Worm (Caenorhabditis elegans) whole organism, L1 larva: Measurements from ENCODE around the gene chst-1.

Experiments
- C34B4.2 ChIP-seq: sonication (generic microtip); optimal IDR thresholded peaks from 2 replicates; lab custom pipeline; 2017; ENCODE audit warnings: mild to moderate bottlenecking, missing genetic modification characterization, missing compliant biosample characterization
- aha-1 ChIP-seq: fragments of 150-350 bp; optimal IDR thresholded peaks from 2 replicates; lab custom pipeline; 2014; ENCODE audit warnings: missing biosample characterization, missing genetic modification characterization
- aly-2 ChIP-seq: fragments of 150-350 bp; optimal IDR thresholded peaks from 2 replicates; lab custom pipeline; 2014; ENCODE audit warnings: missing biosample characterization, missing genetic modification characterization
- ama-1 ChIP-seq: fragments of 150-350 bp; optimal IDR thresholded peaks from 2 replicates; lab custom pipeline; 2014
- ceh-63 ChIP-seq: fragments of 200-800 bp; sonication (Bioruptor generic); optimal IDR thresholded peaks from 2 replicates; lab custom pipeline; 2018; ENCODE audit warnings: mild to moderate bottlenecking, missing genetic modification characterization, missing compliant biosample characterization
- ceh-8 ChIP-seq: fragments of 200-800 bp; sonication (Bioruptor generic); optimal IDR thresholded peaks from 2 replicates; lab custom pipeline; 2018; ENCODE audit warnings: mild to moderate bottlenecking, missing genetic modification characterization, moderate library complexity, missing compliant biosample characterization
- ceh-82 ChIP-seq, 3 experiments: fragments of 150-350 bp in 1 of 3; sonication (generic microtip) in 2 of 3; optimal IDR thresholded peaks; 2 replicates each; lab custom pipeline; 2014 to 2017; ENCODE audit warnings: missing biosample characterization in 3 of 3, missing genetic modification characterization in 3 of 3
- ceh-88 ChIP-seq: fragments of 200-800 bp; sonication (Bioruptor generic); IDR thresholded peaks from 2 replicates; pipeline ENCODE4 v1.3.6; 2022; ENCODE audit warnings: missing genetic modification characterization, missing compliant biosample characterization
- ceh-90 ChIP-seq: sonication (generic microtip); optimal IDR thresholded peaks from 2 replicates; lab custom pipeline; 2016; ENCODE audit warnings: missing genetic modification characterization, missing compliant biosample characterization
- ces-1 ChIP-seq: fragments of 150-350 bp; optimal IDR thresholded peaks from 2 replicates; lab custom pipeline; 2014; ENCODE audit warnings: missing biosample characterization, missing genetic modification reagents, missing genetic modification characterization
- dsc-1 ChIP-seq: sonication (generic microtip); optimal IDR thresholded peaks from 2 replicates; lab custom pipeline; 2016; ENCODE audit warnings: mild to moderate bottlenecking, missing genetic modification characterization, missing compliant biosample characterization
- efl-1 ChIP-seq, 4 experiments: fragments of 150-350 bp; optimal IDR thresholded peaks in 3 of 4; peaks in 1 of 4; 1 replicate in 1 of 4; 2 replicates in 3 of 4; lab custom pipeline; 2014; ENCODE audit warnings: missing biosample characterization in 2 of 4, missing genetic modification characterization in 2 of 4, missing genetic modification reagents in 2 of 4
- egl-27 ChIP-seq, 2 experiments: fragments of 150-350 bp in 1 of 2; sonication (generic microtip); optimal IDR thresholded peaks; 3 replicates each; lab custom pipeline; 2017 to 2018; ENCODE audit warnings: missing biosample characterization in 2 of 2, missing genetic modification characterization in 2 of 2, missing genetic modification reagents in 2 of 2
- fkh-10 ChIP-seq: sonication (generic microtip); optimal IDR thresholded peaks from 2 replicates; lab custom pipeline; 2017; ENCODE audit warnings: missing biosample characterization, missing genetic modification reagents, missing genetic modification characterization
- fkh-8 ChIP-seq: sonication (generic microtip); optimal IDR thresholded peaks from 2 replicates; lab custom pipeline; 2016; ENCODE audit warnings: mild to moderate bottlenecking, missing genetic modification characterization, missing compliant biosample characterization
- fos-1 ChIP-seq: fragments of 150-350 bp; optimal IDR thresholded peaks from 2 replicates; lab custom pipeline; 2014; ENCODE audit warnings: missing biosample characterization, missing genetic modification characterization
- grh-1 ChIP-seq: fragments of 200-800 bp; sonication (Bioruptor generic); IDR thresholded peaks from 2 replicates; pipeline ENCODE4 v1.3.6; 2022; ENCODE audit warnings: missing genetic modification reagents, missing genetic modification characterization, missing compliant biosample characterization
- hlh-17 ChIP-seq: fragments of 200-800 bp; sonication (Bioruptor generic); optimal IDR thresholded peaks from 2 replicates; lab custom pipeline; 2018; ENCODE audit warnings: missing genetic modification characterization, mild to moderate bottlenecking, missing compliant biosample characterization, moderate library complexity, borderline replicate concordance
- isw-1 ChIP-seq: fragments of 200-800 bp; sonication (Bioruptor generic); IDR thresholded peaks from 2 replicates; pipeline ENCODE4 v1.3.6; 2022; ENCODE audit warnings: missing genetic modification characterization, missing compliant biosample characterization
- lin-13 ChIP-seq: fragments of 150-350 bp; optimal IDR thresholded peaks from 2 replicates; lab custom pipeline; 2014; ENCODE audit warnings: missing biosample characterization, missing genetic modification reagents, missing genetic modification characterization
- lin-14 ChIP-seq: fragments of 200-800 bp; sonication (Bioruptor generic); optimal IDR thresholded peaks from 2 replicates; lab custom pipeline; 2018; ENCODE audit warnings: mild to moderate bottlenecking, missing genetic modification characterization, moderate library complexity, missing compliant biosample characterization
- lin-15B ChIP-seq: fragments of 150-350 bp; sonication (generic microtip); optimal IDR thresholded peaks from 3 replicates; lab custom pipeline; 2014; ENCODE audit warnings: missing biosample characterization, missing genetic modification characterization
- lin-39 ChIP-seq: fragments of 150-350 bp; optimal IDR thresholded peaks from 2 replicates; lab custom pipeline; 2014; ENCODE audit warnings: missing biosample characterization, missing genetic modification reagents, missing genetic modification characterization
- lir-3 ChIP-seq: sonication (generic microtip); optimal IDR thresholded peaks from 2 replicates; lab custom pipeline; 2016; ENCODE audit warnings: mild to moderate bottlenecking, missing genetic modification characterization, moderate library complexity, missing compliant biosample characterization; ENCODE audit not compliant: poor library complexity
- lsy-2 ChIP-seq, 2 experiments: fragments of 150-350 bp; optimal IDR thresholded peaks; 2 replicates each; lab custom pipeline; 2014; ENCODE audit warnings: missing biosample characterization in 2 of 2, missing genetic modification characterization in 2 of 2
- mef-2 ChIP-seq: fragments of 150-350 bp; optimal IDR thresholded peaks from 2 replicates; lab custom pipeline; 2014; ENCODE audit warnings: missing biosample characterization, missing genetic modification characterization
- mep-1 ChIP-seq: fragments of 150-350 bp; optimal IDR thresholded peaks from 2 replicates; lab custom pipeline; 2014; ENCODE audit warnings: missing biosample characterization, missing genetic modification characterization
- nhr-12 ChIP-seq: sonication (generic microtip); optimal IDR thresholded peaks from 2 replicates; lab custom pipeline; 2017; ENCODE audit warnings: missing biosample characterization, missing genetic modification characterization
- nhr-28 ChIP-seq: fragments of 150-350 bp; optimal IDR thresholded peaks from 2 replicates; lab custom pipeline; 2014; ENCODE audit warnings: missing biosample characterization, missing genetic modification characterization
- nhr-71 ChIP-seq: sonication (generic microtip); optimal IDR thresholded peaks from 2 replicates; lab custom pipeline; 2016; ENCODE audit warnings: mild to moderate bottlenecking, missing genetic modification characterization, moderate library complexity, missing compliant biosample characterization
- nhr-90 ChIP-seq: sonication (generic microtip); optimal IDR thresholded peaks from 2 replicates; lab custom pipeline; 2016; ENCODE audit warnings: mild to moderate bottlenecking, missing genetic modification characterization, missing compliant biosample characterization; ENCODE audit not compliant: poor library complexity
- pax-3 ChIP-seq: fragments of 200-800 bp; sonication (Bioruptor generic); optimal IDR thresholded peaks from 2 replicates; lab custom pipeline; 2018; ENCODE audit warnings: mild to moderate bottlenecking, missing genetic modification characterization, moderate library complexity, missing compliant biosample characterization
- pqm-1 ChIP-seq: sonication (generic microtip); optimal IDR thresholded peaks from 3 replicates; lab custom pipeline; 2017; ENCODE audit warnings: missing biosample characterization, missing genetic modification characterization
- rnt-1 ChIP-seq: sonication (generic microtip); optimal IDR thresholded peaks from 2 replicates; lab custom pipeline; 2016; ENCODE audit warnings: mild to moderate bottlenecking, missing genetic modification characterization, moderate library complexity, missing compliant biosample characterization
- sox-4 ChIP-seq: sonication (generic microtip); optimal IDR thresholded peaks from 2 replicates; lab custom pipeline; 2016; ENCODE audit warnings: missing genetic modification characterization, missing compliant biosample characterization
- sptf-1 ChIP-seq: fragments of 150-350 bp; optimal IDR thresholded peaks from 2 replicates; lab custom pipeline; 2014; ENCODE audit warnings: missing biosample characterization, missing genetic modification characterization
- swsn-7 ChIP-seq: sonication (generic microtip); optimal IDR thresholded peaks from 2 replicates; lab custom pipeline; 2016; ENCODE audit warnings: missing genetic modification characterization, missing compliant biosample characterization
- unc-130 ChIP-seq: fragments of 150-350 bp; optimal IDR thresholded peaks from 2 replicates; lab custom pipeline; 2017; ENCODE audit warnings: missing biosample characterization, missing genetic modification characterization, inconsistent platforms
- unc-62 ChIP-seq: fragments of 150-350 bp; optimal IDR thresholded peaks from 2 replicates; lab custom pipeline; 2014; ENCODE audit warnings: missing biosample characterization, missing genetic modification reagents, missing genetic modification characterization
- unc-86 ChIP-seq: sonication (generic microtip); optimal IDR thresholded peaks from 2 replicates; lab custom pipeline; 2016; ENCODE audit warnings: missing genetic modification characterization, missing compliant biosample characterization
- zip-4 ChIP-seq: fragments of 200-800 bp; sonication (Bioruptor generic); optimal IDR thresholded peaks from 2 replicates; lab custom pipeline; 2018; ENCODE audit warnings: mild to moderate bottlenecking, missing genetic modification characterization, moderate library complexity, missing compliant biosample characterization
- ztf-11 ChIP-seq, 2 experiments: sonication (generic microtip); optimal IDR thresholded peaks; 2 replicates each; lab custom pipeline; 2016 to 2017; ENCODE audit warnings: missing genetic modification characterization in 2 of 2, missing biosample characterization in 1 of 2, missing compliant biosample characterization in 1 of 2
- ztf-4 ChIP-seq: fragments of 150-350 bp; optimal IDR thresholded peaks from 2 replicates; lab custom pipeline; 2014; ENCODE audit warnings: missing biosample characterization, missing genetic modification characterization

The chst-1 gene

DNA sequence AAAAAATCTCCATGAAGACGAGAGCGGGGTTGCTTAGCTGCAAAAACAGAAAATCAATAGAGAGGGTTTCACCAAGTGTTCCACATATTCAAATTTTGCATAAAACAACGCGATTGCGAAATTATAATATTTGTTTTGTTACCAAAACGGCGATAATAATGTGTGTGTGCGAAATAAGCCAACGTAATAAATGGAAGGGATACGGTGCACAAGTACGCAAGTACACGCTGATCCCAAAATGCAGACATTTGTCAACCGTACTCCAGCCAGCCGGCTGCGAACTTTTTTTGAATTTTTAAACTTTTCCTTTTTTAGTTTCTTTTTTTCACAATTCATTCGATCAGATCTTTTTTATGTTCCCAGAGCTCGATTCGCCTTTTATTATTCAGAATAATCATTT is 18.1 kb upstream of the chst-1 start, which contains the start of gene ire-1 (continued):
- TF ChIP-seq zip-4 = peak; percentile 15
- no peak for TF ChIP-seq sptf-1 (tag; lab: Kevin White, UChicago)

DNA sequence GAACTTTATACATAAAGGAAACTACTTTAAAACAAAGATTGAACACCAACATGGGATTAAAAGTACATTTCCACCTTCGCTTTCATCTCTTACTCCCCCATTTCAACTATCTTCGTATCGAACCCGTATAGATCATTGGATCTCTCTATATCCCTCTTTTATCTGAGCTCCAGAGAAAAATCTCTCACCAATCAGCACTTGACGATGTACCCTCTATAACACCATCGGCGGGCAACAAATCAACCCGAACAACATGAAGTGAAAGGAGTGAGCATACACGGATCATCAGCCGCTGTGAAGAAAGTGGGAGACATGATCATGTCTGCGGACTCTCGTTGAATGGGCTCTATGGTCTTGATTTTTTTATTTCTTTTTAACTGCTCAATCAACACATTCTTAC is 10.7 kb upstream of the chst-1 start:
- no peak for TF ChIP-seq dsc-1 (tag; lab: Kevin White, UChicago)
- TF ChIP-seq lin-14 (GFP tag; lab: Kevin White, UChicago) = peak; percentile 68
- peak; percentile 11 for TF ChIP-seq nhr-71 (tag; lab: Kevin White, UChicago)
- no peak for TF ChIP-seq lir-3 (tag; lab: Kevin White, UChicago)
- peak; percentile 70 for TF ChIP-seq rnt-1 (tag; lab: Kevin White, UChicago)

DNA sequence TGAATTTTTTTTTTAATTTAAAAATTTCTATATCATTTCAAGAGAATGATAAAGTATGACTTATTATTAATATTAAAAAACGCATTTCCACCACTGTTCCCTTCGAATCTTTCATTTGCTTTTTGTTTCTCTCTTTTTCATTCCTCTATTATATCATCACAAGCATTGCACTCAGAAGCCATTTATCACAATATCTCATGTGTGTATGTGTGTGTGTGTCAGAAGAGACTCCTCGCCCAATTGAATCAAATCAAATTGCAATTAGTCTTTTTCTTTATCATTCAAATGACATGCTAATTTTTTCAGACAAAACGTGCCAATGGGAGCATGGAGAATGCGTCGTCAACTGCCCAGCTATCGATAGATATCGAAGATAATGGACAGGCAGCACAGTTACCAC is 9.4 kb upstream of the chst-1 start, which contains the start of gene unc-105:
TSS of gene unc-105 (plus strand) at position 301 of the 400 bp plus-strand sequence.
- TF ChIP-seq rnt-1 (tag; lab: Kevin White, UChicago) (peak; percentile 26), pqm-1 (tag; lab: Kevin White, UChicago) (no peak), ces-1 (GFP tag; lab: Kevin White, UChicago) (no peak), unc-62 (no peak), unc-86 (no peak), nhr-90 (tag; lab: Kevin White, UChicago) (no peak), sptf-1 (tag; lab: Kevin White, UChicago) (no peak), lsy-2 (tag; optimal IDR thresholded peaks at IDR 0.05; lab: Kevin White, UChicago) (no peak)
- TF ChIP-seq, all 84 proteins: peak for 1

DNA sequence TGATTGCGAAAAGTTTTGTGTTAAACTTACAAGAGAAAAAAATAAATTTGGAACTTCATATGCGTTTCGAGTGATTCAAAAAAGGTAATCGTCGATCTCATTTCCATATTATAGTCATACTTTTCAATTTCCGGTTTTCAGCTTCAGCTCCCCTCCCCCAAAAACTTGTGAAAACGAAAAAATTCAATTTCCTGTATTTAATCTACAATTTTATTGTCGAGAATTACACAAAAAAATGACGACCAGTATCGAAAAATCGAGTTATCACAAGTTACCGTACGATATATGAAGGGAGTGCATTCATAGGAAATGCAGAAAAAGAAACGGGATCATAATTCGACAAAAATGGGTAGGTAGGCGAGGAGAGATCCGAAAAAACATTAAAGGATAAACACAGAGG is 5.3 kb upstream of the chst-1 start, which contains the start of gene lron-4:
TSS of gene lron-4 (minus strand) at position 101 of the 400 bp plus-strand sequence.
- TF ChIP-seq mef-2 (tag; lab: Kevin White, UChicago) = no peak
- TF ChIP-seq fkh-8 (tag; lab: Kevin White, UChicago) = peak; percentile 15

DNA sequence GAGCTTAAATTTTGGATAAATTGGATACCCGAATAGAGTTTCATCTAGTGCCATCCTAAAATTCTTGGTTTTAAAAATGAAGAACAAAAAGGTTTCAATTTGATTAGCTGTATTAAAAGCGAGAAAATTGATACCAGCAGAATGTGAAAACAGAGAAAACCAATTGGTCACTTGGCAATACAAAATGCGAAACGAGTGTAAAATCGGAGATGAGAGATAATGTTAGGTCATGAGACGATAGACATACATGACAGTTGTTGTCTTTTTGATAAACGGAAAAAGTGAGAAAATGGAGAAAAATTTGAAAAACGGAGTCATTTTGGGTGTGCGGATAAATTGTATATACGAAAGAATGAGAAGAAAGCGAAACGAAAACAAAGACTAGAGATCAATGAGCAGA is 1.8 kb downstream of the chst-1 start, which contains the start of gene sfxn-5:
TSS of gene sfxn-5 (minus strand) at position 55 of the 400 bp plus-strand sequence.
- TF ChIP-seq nhr-28 (tag; lab: Kevin White, UChicago) (no peak), lin-15B (tag; lab: Kevin White, UChicago) (no peak), unc-86 (no peak), swsn-7 (tag; lab: Kevin White, UChicago) (no peak), aly-2 (tag; lab: Kevin White, UChicago) (no peak), ces-1 (GFP tag; lab: Kevin White, UChicago) (no peak), hlh-17 (GFP tag; lab: Kevin White, UChicago) (no peak), fkh-8 (tag; lab: Kevin White, UChicago) (no peak), ztf-4 (no peak), efl-1 (optimal IDR thresholded peaks at IDR 0.05; lab: Kevin White, UChicago) (peak in 1 of 2 experiments; percentile 25), efl-1 (GFP tag; optimal IDR thresholded peaks at IDR 0.05 in 1 of 2; lab: Kevin White, UChicago) (peak in 1 of 2 experiments; percentile 1), fos-1 (tag; lab: Kevin White, UChicago) (peak; percentile 11), C34B4.2 (tag; lab: Kevin White, UChicago) (no peak), ztf-11 (tag; optimal IDR thresholded peaks at IDR 0.05; lab: Kevin White, UChicago) (no peak), isw-1 (GFP tag; lab: Robert Waterston, UW) (no peak), ceh-90 (tag; lab: Kevin White, UChicago) (no peak), ceh-88 (GFP tag; lab: Robert Waterston, UW) (no peak), nhr-90 (tag; lab: Kevin White, UChicago) (no peak), fkh-10 (GFP tag; lab: Kevin White, UChicago) (no peak), lin-39 (tag; lab: Kevin White, UChicago) (no peak), sptf-1 (tag; lab: Kevin White, UChicago) (no peak), nhr-12 (tag; lab: Kevin White, UChicago) (no peak), lin-13 (GFP tag; lab: Kevin White, UChicago) (no peak), ceh-82 (tag; optimal IDR thresholded peaks at IDR 0.05; lab: Kevin White, UChicago) (no peak), ceh-63 (GFP tag; lab: Kevin White, UChicago) (no peak), mep-1 (tag; lab: Kevin White, UChicago) (peak; percentile 73), grh-1 (no peak), sox-4 (tag; lab: Kevin White, UChicago) (no peak), ceh-8 (no peak), rnt-1 (tag; lab: Kevin White, UChicago) (peak; percentile 45), ama-1 (no peak), lir-3 (tag; lab: Kevin White, UChicago) (no peak), egl-27 (tag; optimal IDR thresholded peaks at IDR 0.05; lab: Kevin White, UChicago) (no peak), aha-1 (tag; lab: Kevin White, UChicago) (no peak), pax-3 (tag; lab: Kevin White, UChicago) (no peak), unc-130 (peak; percentile 23)
